Worm (Caenorhabditis elegans): ENCODE data around the gene ceph-41.

DNA sequence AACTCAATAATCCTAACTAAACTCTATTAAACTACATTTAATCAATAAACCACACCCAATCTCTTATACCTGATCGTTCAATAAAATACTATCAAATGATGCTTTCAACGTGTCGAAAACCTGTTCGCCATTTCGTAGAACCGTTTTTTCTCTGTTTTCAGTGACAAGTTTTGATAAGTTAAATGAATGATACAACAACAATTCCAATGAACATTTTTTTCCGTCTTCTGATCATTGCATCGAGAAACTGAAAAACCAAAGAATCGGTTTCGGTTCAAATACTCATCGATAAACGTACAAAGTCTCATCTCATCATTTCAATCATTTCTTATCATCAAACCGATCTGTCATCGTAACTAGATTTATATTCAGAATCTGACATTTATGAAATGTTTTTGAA, 23.8 kb upstream of the ceph-41 start:
- TF ChIP-seq skn-1 (tag; optimal IDR thresholded peaks at IDR 0.05), result no peak
- no peak for TF ChIP-seq nhr-77 (tag; optimal IDR thresholded peaks at IDR 0.05)
- TF ChIP-seq lin-39 (tag; optimal IDR thresholded peaks at IDR 0.05), result no peak
- no peak for TF ChIP-seq ama-1 (optimal IDR thresholded peaks at IDR 0.05)
- TF ChIP-seq aly-2 (tag; optimal IDR thresholded peaks at IDR 0.05), result no peak
- no peak for TF ChIP-seq zag-1 (tag; optimal IDR thresholded peaks at IDR 0.05)
- TF ChIP-seq sma-9 (GFP tag; optimal IDR thresholded peaks at IDR 0.05), result peak; percentile 66
- no peak for TF ChIP-seq sma-9 (tag; optimal IDR thresholded peaks at IDR 0.05)
- TF ChIP-seq nhr-10 (tag; optimal IDR thresholded peaks at IDR 0.05), result no peak
- TF ChIP-seq unc-62 (GFP tag; optimal IDR thresholded peaks at IDR 0.05), result no peak
- no peak for TF ChIP-seq lsy-2 (tag; optimal IDR thresholded peaks at IDR 0.05)
- no peak for TF ChIP-seq ztf-4 (tag; optimal IDR thresholded peaks at IDR 0.05)
- no peak for TF ChIP-seq fos-1 (tag; optimal IDR thresholded peaks at IDR 0.05)
- TF ChIP-seq egl-27 (tag; optimal IDR thresholded peaks at IDR 0.05), result no peak
